Worm (Caenorhabditis elegans) whole organism, L1 larva: ENCODE results near the gene pak-2.

Experiments
- C16A3.4 ChIP-seq: fragments of 150-350 bp; optimal IDR thresholded peaks from 2 replicates; lab custom pipeline; 2014; ENCODE audit warnings: missing biosample characterization, missing genetic modification characterization
- F16B12.6 ChIP-seq: fragments of 150-350 bp; optimal IDR thresholded peaks from 2 replicates; lab custom pipeline; 2014; ENCODE audit warnings: missing biosample characterization, missing genetic modification characterization
- dpl-1 ChIP-seq, 3 experiments: fragments of 150-350 bp in 2 of 3; sonication (generic microtip) in 1 of 3; optimal IDR thresholded peaks; 2 replicates each; lab custom pipeline; 2014 to 2017; ENCODE audit warnings: missing biosample characterization in 3 of 3, missing genetic modification characterization in 3 of 3, missing genetic modification reagents in 3 of 3
- dsc-1 ChIP-seq: sonication (generic microtip); optimal IDR thresholded peaks from 2 replicates; lab custom pipeline; 2016; ENCODE audit warnings: mild to moderate bottlenecking, missing genetic modification characterization, missing compliant biosample characterization
- efl-1 ChIP-seq, 4 experiments: fragments of 150-350 bp; optimal IDR thresholded peaks in 3 of 4; peaks in 1 of 4; 1 replicate in 1 of 4; 2 replicates in 3 of 4; lab custom pipeline; 2014; ENCODE audit warnings: missing biosample characterization in 2 of 4, missing genetic modification characterization in 2 of 4, missing genetic modification reagents in 2 of 4
- elt-2 ChIP-seq: sonication (generic microtip); optimal IDR thresholded peaks from 2 replicates; lab custom pipeline; 2016; ENCODE audit warnings: missing genetic modification characterization, mild to moderate bottlenecking, inconsistent platforms, missing compliant biosample characterization, missing genetic modification reagents
- elt-3 ChIP-seq, 6 experiments: fragments of 150-350 bp in 1 of 6; sonication (generic microtip); optimal IDR thresholded peaks; 2 replicates each; lab custom pipeline; 2017 to 2018; ENCODE audit warnings: missing biosample characterization in 6 of 6, missing genetic modification characterization in 6 of 6, inconsistent platforms in 1 of 6
- fkh-4 ChIP-seq: sonication (generic microtip); optimal IDR thresholded peaks from 2 replicates; lab custom pipeline; 2016; ENCODE audit warnings: missing compliant biosample characterization, missing genetic modification characterization, borderline replicate concordance
- fos-1 ChIP-seq: fragments of 150-350 bp; optimal IDR thresholded peaks from 2 replicates; lab custom pipeline; 2014; ENCODE audit warnings: missing biosample characterization, missing genetic modification characterization
- hlh-4 ChIP-seq: sonication (generic microtip); optimal IDR thresholded peaks from 2 replicates; lab custom pipeline; 2016; ENCODE audit warnings: mild to moderate bottlenecking, missing genetic modification characterization, missing compliant biosample characterization
- irx-1 ChIP-seq: sonication (generic microtip); optimal IDR thresholded peaks from 2 replicates; lab custom pipeline; 2016; ENCODE audit warnings: missing genetic modification characterization, missing compliant biosample characterization
- jun-1 ChIP-seq: fragments of 150-350 bp; optimal IDR thresholded peaks from 2 replicates; lab custom pipeline; 2014; ENCODE audit warnings: missing biosample characterization, missing genetic modification reagents, missing genetic modification characterization
- lin-13 ChIP-seq: fragments of 150-350 bp; optimal IDR thresholded peaks from 2 replicates; lab custom pipeline; 2014; ENCODE audit warnings: missing biosample characterization, missing genetic modification reagents, missing genetic modification characterization
- lin-14 ChIP-seq: fragments of 200-800 bp; sonication (Bioruptor generic); optimal IDR thresholded peaks from 2 replicates; lab custom pipeline; 2018; ENCODE audit warnings: mild to moderate bottlenecking, missing genetic modification characterization, moderate library complexity, missing compliant biosample characterization
- lin-15B ChIP-seq: fragments of 150-350 bp; sonication (generic microtip); optimal IDR thresholded peaks from 3 replicates; lab custom pipeline; 2014; ENCODE audit warnings: missing biosample characterization, missing genetic modification characterization
- lin-35 ChIP-seq, 2 experiments: fragments of 150-350 bp; optimal IDR thresholded peaks; 2 replicates each; lab custom pipeline; 2014; ENCODE audit warnings: missing biosample characterization in 2 of 2, missing genetic modification characterization in 2 of 2, missing genetic modification reagents in 2 of 2
- lir-3 ChIP-seq: sonication (generic microtip); optimal IDR thresholded peaks from 2 replicates; lab custom pipeline; 2016; ENCODE audit warnings: mild to moderate bottlenecking, missing genetic modification characterization, moderate library complexity, missing compliant biosample characterization; ENCODE audit not compliant: poor library complexity
- lsy-2 ChIP-seq, 2 experiments: fragments of 150-350 bp; optimal IDR thresholded peaks; 2 replicates each; lab custom pipeline; 2014; ENCODE audit warnings: missing biosample characterization in 2 of 2, missing genetic modification characterization in 2 of 2
- mdl-1 ChIP-seq, 2 experiments: fragments of 150-350 bp; optimal IDR thresholded peaks; 2 replicates each; lab custom pipeline; 2014 to 2017; ENCODE audit warnings: missing biosample characterization in 2 of 2, missing genetic modification characterization in 2 of 2, inconsistent platforms in 1 of 2
- mef-2 ChIP-seq: fragments of 150-350 bp; optimal IDR thresholded peaks from 2 replicates; lab custom pipeline; 2014; ENCODE audit warnings: missing biosample characterization, missing genetic modification characterization
- nhr-11 ChIP-seq: fragments of 150-350 bp; optimal IDR thresholded peaks from 2 replicates; lab custom pipeline; 2014; ENCODE audit warnings: missing biosample characterization, missing genetic modification characterization
- nhr-19 ChIP-seq: fragments of 200-800 bp; sonication (Bioruptor generic); conservative IDR thresholded peaks from 2 replicates; pipeline ENCODE4 v1.3.6; 2022; ENCODE audit warnings: missing genetic modification characterization, missing compliant biosample characterization
- nhr-20 ChIP-seq: sonication (generic microtip); optimal IDR thresholded peaks from 2 replicates; lab custom pipeline; 2016; ENCODE audit warnings: mild to moderate bottlenecking, missing genetic modification characterization, missing compliant biosample characterization
- nhr-47 ChIP-seq: sonication (generic microtip); optimal IDR thresholded peaks from 2 replicates; lab custom pipeline; 2016; ENCODE audit warnings: mild to moderate bottlenecking, missing genetic modification characterization, moderate library complexity, missing compliant biosample characterization
- nhr-71 ChIP-seq: sonication (generic microtip); optimal IDR thresholded peaks from 2 replicates; lab custom pipeline; 2016; ENCODE audit warnings: mild to moderate bottlenecking, missing genetic modification characterization, moderate library complexity, missing compliant biosample characterization
- nhr-77 ChIP-seq: fragments of 150-350 bp; optimal IDR thresholded peaks from 2 replicates; lab custom pipeline; 2014; ENCODE audit warnings: missing biosample characterization, missing genetic modification characterization
- nhr-85 ChIP-seq: sonication (generic microtip); peaks from one replicate; lab custom pipeline; 2016; ENCODE audit warnings: missing genetic modification characterization, inconsistent platforms, missing compliant biosample characterization
- nhr-90 ChIP-seq: sonication (generic microtip); optimal IDR thresholded peaks from 2 replicates; lab custom pipeline; 2016; ENCODE audit warnings: mild to moderate bottlenecking, missing genetic modification characterization, missing compliant biosample characterization; ENCODE audit not compliant: poor library complexity
- pag-3 ChIP-seq: sonication (generic microtip); optimal IDR thresholded peaks from 2 replicates; lab custom pipeline; 2017; ENCODE audit warnings: missing genetic modification characterization, mild to moderate bottlenecking, missing compliant biosample characterization, antibody characterized with exemption, borderline replicate concordance; ENCODE audit not compliant: insufficient read depth
- pax-3 ChIP-seq: fragments of 200-800 bp; sonication (Bioruptor generic); optimal IDR thresholded peaks from 2 replicates; lab custom pipeline; 2018; ENCODE audit warnings: mild to moderate bottlenecking, missing genetic modification characterization, moderate library complexity, missing compliant biosample characterization
- pqm-1 ChIP-seq: sonication (generic microtip); optimal IDR thresholded peaks from 3 replicates; lab custom pipeline; 2017; ENCODE audit warnings: missing biosample characterization, missing genetic modification characterization
- rnt-1 ChIP-seq: sonication (generic microtip); optimal IDR thresholded peaks from 2 replicates; lab custom pipeline; 2016; ENCODE audit warnings: mild to moderate bottlenecking, missing genetic modification characterization, moderate library complexity, missing compliant biosample characterization
- snu-23 ChIP-seq: sonication (generic microtip); optimal IDR thresholded peaks from 2 replicates; lab custom pipeline; 2016; ENCODE audit warnings: missing genetic modification characterization, missing compliant biosample characterization
- swsn-7 ChIP-seq: sonication (generic microtip); optimal IDR thresholded peaks from 2 replicates; lab custom pipeline; 2016; ENCODE audit warnings: missing genetic modification characterization, missing compliant biosample characterization
- tbx-2 ChIP-seq: sonication (generic microtip); optimal IDR thresholded peaks from 2 replicates; lab custom pipeline; 2016; ENCODE audit warnings: missing genetic modification characterization, missing compliant biosample characterization
- tlp-1 ChIP-seq: fragments of 150-350 bp; optimal IDR thresholded peaks from 2 replicates; lab custom pipeline; 2014; ENCODE audit warnings: missing biosample characterization, missing genetic modification characterization
- unc-130 ChIP-seq: fragments of 150-350 bp; optimal IDR thresholded peaks from 2 replicates; lab custom pipeline; 2017; ENCODE audit warnings: missing biosample characterization, missing genetic modification characterization, inconsistent platforms
- unc-86 ChIP-seq: sonication (generic microtip); optimal IDR thresholded peaks from 2 replicates; lab custom pipeline; 2016; ENCODE audit warnings: missing genetic modification characterization, missing compliant biosample characterization
- unc-98 ChIP-seq: fragments of 200-800 bp; sonication (Bioruptor generic); IDR thresholded peaks from 2 replicates; pipeline ENCODE4 v1.3.6; 2022; ENCODE audit warnings: missing genetic modification characterization, missing compliant biosample characterization
- xbp-1 ChIP-seq: sonication (generic microtip); optimal IDR thresholded peaks from 2 replicates; lab custom pipeline; 2016; ENCODE audit warnings: missing genetic modification characterization, missing compliant biosample characterization
- zip-4 ChIP-seq: fragments of 200-800 bp; sonication (Bioruptor generic); optimal IDR thresholded peaks from 2 replicates; lab custom pipeline; 2018; ENCODE audit warnings: mild to moderate bottlenecking, missing genetic modification characterization, moderate library complexity, missing compliant biosample characterization
- ztf-11 ChIP-seq, 2 experiments: sonication (generic microtip); optimal IDR thresholded peaks; 2 replicates each; lab custom pipeline; 2016 to 2017; ENCODE audit warnings: missing genetic modification characterization in 2 of 2, missing biosample characterization in 1 of 2, missing compliant biosample characterization in 1 of 2

Gene pak-2

ce11 chrV:11080345-11081102 is 41.3 kb upstream of the pak-2 start, which contains the start of gene act-1:
Gene act-1 (plus strand): TSS chrV:11081052.
- TF ChIP-seq dpl-1 (GFP tag; optimal IDR thresholded peaks at IDR 0.05; lab: Kevin White, UChicago), result no peak
- peak; percentile 61 for TF ChIP-seq nhr-11 (tag; lab: Kevin White, UChicago)
- TF ChIP-seq nhr-47 (tag; lab: Kevin White, UChicago), result peak; percentile 21
- no peak for TF ChIP-seq mef-2 (tag; lab: Kevin White, UChicago)
- peak; percentile 1 for TF ChIP-seq xbp-1 (tag; lab: Kevin White, UChicago)
- peak; percentile 79 for TF ChIP-seq nhr-19 (GFP tag; lab: Robert Waterston, UW)
- no peak for TF ChIP-seq ztf-11 (tag; optimal IDR thresholded peaks at IDR 0.05; lab: Kevin White, UChicago)
- no peak for TF ChIP-seq hlh-4 (tag; lab: Kevin White, UChicago)
- TF ChIP-seq efl-1 (optimal IDR thresholded peaks at IDR 0.05; lab: Kevin White, UChicago), result peak in 1 of 2 experiments; percentile 18
- peak in 1 of 2 experiments; percentile 71 for TF ChIP-seq efl-1 (GFP tag; optimal IDR thresholded peaks at IDR 0.05 in 1 of 2; lab: Kevin White, UChicago)
- peak; percentile 67 for TF ChIP-seq lin-14 (GFP tag; lab: Kevin White, UChicago)
- TF ChIP-seq zip-4 (GFP tag; lab: Kevin White, UChicago), result peak; percentile 14
- peak; percentile 75 for TF ChIP-seq tlp-1 (tag; lab: Kevin White, UChicago)
- peak; percentile 19 for TF ChIP-seq unc-130 (tag; lab: Kevin White, UChicago)
- TF ChIP-seq unc-98 (GFP tag; lab: Robert Waterston, UW), result no peak; the same call in 1 of the 2 replicates
- TF ChIP-seq lin-35 (GFP tag; optimal IDR thresholded peaks at IDR 0.05; lab: Kevin White, UChicago), result peak in 1 of 2 experiments; percentile 3
- TF ChIP-seq swsn-7 (tag; lab: Kevin White, UChicago), result peak; percentile 48
- TF ChIP-seq nhr-20 (tag; lab: Kevin White, UChicago), result peak; percentile 55
- TF ChIP-seq snu-23, result peak; percentile 38
- TF ChIP-seq nhr-71 (tag; lab: Kevin White, UChicago), result peak; percentile 85
- TF ChIP-seq elt-2 (tag; lab: Kevin White, UChicago), result peak; percentile 86
- peak; percentile 35 for TF ChIP-seq pag-3 (tag; lab: Kevin White, UChicago)
- peak in 1 of 2 experiments; percentile 12 for TF ChIP-seq mdl-1 (tag; optimal IDR thresholded peaks at IDR 0.05; lab: Kevin White, UChicago)
- peak; percentile 11 to 51 for TF ChIP-seq lsy-2 (tag; optimal IDR thresholded peaks at IDR 0.05; lab: Kevin White, UChicago)
- peak; percentile 65 for TF ChIP-seq pqm-1 (tag; lab: Kevin White, UChicago)
- TF ChIP-seq C16A3.4, result no peak
- peak; percentile 44 for TF ChIP-seq fkh-4 (tag; lab: Kevin White, UChicago)
- TF ChIP-seq nhr-77 (tag; lab: Kevin White, UChicago), result peak; percentile 50
- peak; percentile 21 for TF ChIP-seq tbx-2
- peak; percentile 60 for TF ChIP-seq dsc-1 (tag; lab: Kevin White, UChicago)
- TF ChIP-seq unc-86 (tag; lab: Kevin White, UChicago), result no peak
- TF ChIP-seq jun-1 (tag; lab: Kevin White, UChicago), result no peak
- peak; percentile 77 for TF ChIP-seq rnt-1

ce11 chrV:11078874-11079273 is 39.6 kb upstream of the pak-2 start:
- peak; percentile 66 for TF ChIP-seq jun-1 (tag; lab: Kevin White, UChicago)
- TF ChIP-seq lin-14 (GFP tag; lab: Kevin White, UChicago), result no peak

ce11 chrV:11078104-11078724 is 39.0 kb upstream of the pak-2 start, which contains the start of gene act-2:
Gene act-2 (minus strand): TSS chrV:11078154.
- TF ChIP-seq fos-1 (tag; lab: Kevin White, UChicago) (peak; percentile 90), efl-1 (optimal IDR thresholded peaks at IDR 0.05; lab: Kevin White, UChicago) (peak; percentile 84 to 87), efl-1 (GFP tag; optimal IDR thresholded peaks at IDR 0.05 in 1 of 2; lab: Kevin White, UChicago) (peak; percentile 85 to 98), pax-3 (tag; lab: Kevin White, UChicago) (peak; percentile 7), lin-13 (GFP tag; lab: Kevin White, UChicago) (peak; percentile 77), F16B12.6 (tag; lab: Kevin White, UChicago) (peak; percentile 13), swsn-7 (tag; lab: Kevin White, UChicago) (peak; percentile 75), tbx-2 (peak; percentile 60), lsy-2 (tag; optimal IDR thresholded peaks at IDR 0.05; lab: Kevin White, UChicago) (peak; percentile 61 to 74), lin-15B (tag; lab: Kevin White, UChicago) (peak; percentile 65), lin-14 (GFP tag; lab: Kevin White, UChicago) (peak; percentile 94), nhr-20 (tag; lab: Kevin White, UChicago) (peak; percentile 86), nhr-85 (peak; percentile 87), snu-23 (peak; percentile 92), pqm-1 (tag; lab: Kevin White, UChicago) (no peak), lir-3 (tag; lab: Kevin White, UChicago) (peak; percentile 32), nhr-47 (tag; lab: Kevin White, UChicago) (peak; percentile 73), jun-1 (tag; lab: Kevin White, UChicago) (peak; percentile 85), nhr-19 (GFP tag; lab: Robert Waterston, UW) (peak; percentile 61), nhr-90 (tag; lab: Kevin White, UChicago) (peak; percentile 62), irx-1 (no peak), elt-3 (tag; optimal IDR thresholded peaks at IDR 0.05; lab: Kevin White, UChicago) (peak in 4 of 6 experiments; percentile 53 to 94 (median 74))
